Worm (Caenorhabditis elegans): Measurements from ENCODE around the gene mak-1.

Gene mak-1

DNA sequence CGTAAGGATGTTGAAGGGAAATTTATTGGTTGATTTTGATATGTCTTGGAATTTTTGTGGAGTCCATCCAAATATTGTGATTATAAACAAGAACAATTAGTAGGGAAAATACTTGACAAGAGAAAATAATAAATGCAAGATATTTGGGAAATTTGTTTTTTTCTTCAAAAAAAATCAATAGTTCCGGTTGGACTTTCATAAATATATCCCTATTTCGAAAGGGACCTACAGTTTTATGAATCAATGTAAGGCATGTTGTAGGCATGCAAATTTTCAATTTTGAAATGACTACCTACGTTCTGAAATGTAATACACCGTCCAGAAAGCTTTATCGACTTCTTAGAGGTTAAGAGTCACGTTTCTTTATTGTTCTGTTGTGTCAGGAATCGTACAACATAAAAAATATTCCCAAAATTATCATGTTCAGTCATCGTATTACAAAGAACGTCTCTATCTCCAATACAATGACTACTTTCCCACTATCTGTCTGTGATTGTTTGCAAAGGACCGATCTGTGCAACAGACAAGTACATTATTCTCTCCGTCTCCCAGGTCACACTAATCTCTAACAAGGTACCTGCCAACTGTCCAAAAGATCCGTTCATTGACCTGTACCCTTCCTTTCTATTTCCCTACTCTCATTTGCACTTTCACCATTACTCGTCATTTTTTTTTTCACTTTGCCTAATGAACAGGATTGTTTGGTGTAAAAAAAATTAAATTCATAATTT is 46.1 kb downstream of the mak-1 start, which contains the start of gene F07H5.13:
F07H5.13 (plus strand) TSS at position 730 of the 731 bp plus-strand sequence.
- TF ChIP-seq snpc-1.3 (tag; optimal IDR thresholded peaks at IDR 0.05; ENCODE audit: insufficient read depth) (no peak), nfyb-1 (GFP tag; IDR thresholded peaks at IDR 0.05) (peak; percentile 55), athp-1 (tag; optimal IDR thresholded peaks at IDR 0.05) (no peak), ztf-3 (GFP tag; optimal IDR thresholded peaks at IDR 0.05) (peak; percentile 11), T26A5.8 (tag; optimal IDR thresholded peaks at IDR 0.05) (no peak), mes-4 (tag; optimal IDR thresholded peaks at IDR 0.05) (no peak), ztf-22 (GFP tag; optimal IDR thresholded peaks at IDR 0.05) (peak; percentile 20), rcor-1 (GFP tag; IDR thresholded peaks at IDR 0.05) (peak; percentile 21; the same call in 1 of the 2 replicates), somi-1 (GFP tag; optimal IDR thresholded peaks at IDR 0.05) (peak; percentile 43), ekl-4 (GFP tag; IDR thresholded peaks at IDR 0.05) (0 out of 2 replicates have a peak, but pooled peaks have one; percentile 34), ztf-6 (GFP tag; IDR thresholded peaks at IDR 0.05) (no peak), lin-35 (GFP tag; optimal IDR thresholded peaks at IDR 0.05) (peak in 1 of 3 experiments; percentile 50), ztf-26 (tag; optimal IDR thresholded peaks at IDR 0.05) (peak; percentile 41), F55B11.4 (tag; optimal IDR thresholded peaks at IDR 0.05; ENCODE audit: borderline replicate concordance, insufficient read depth) (no peak), ceh-40 (GFP tag; IDR thresholded peaks at IDR 0.05) (no peak), attf-6 (GFP tag; IDR thresholded peaks at IDR 0.05) (no peak), hsf-1 (GFP tag; IDR thresholded peaks at IDR 0.05) (no peak), F52B5.7 (tag; optimal IDR thresholded peaks at IDR 0.05) (peak; percentile 5), nhr-179 (tag; optimal IDR thresholded peaks at IDR 0.05) (no peak), F49E8.2 (tag; optimal IDR thresholded peaks at IDR 0.05; ENCODE audit: insufficient read depth) (no peak), nhr-80 (tag; optimal IDR thresholded peaks at IDR 0.05) (no peak), Y53F4B.3 (GFP tag; IDR thresholded peaks at IDR 0.05) (no peak), pbrm-1 (GFP tag; IDR thresholded peaks at IDR 0.05) (peak; percentile 43; the same call in 1 of the 2 replicates), ama-1 (optimal IDR thresholded peaks at IDR 0.05) (peak; percentile 74), ama-1 (GFP tag; optimal IDR thresholded peaks at IDR 0.05) (no peak), chd-7 (tag; optimal IDR thresholded peaks at IDR 0.05) (peak; percentile 60), F39B2.1 (GFP tag; IDR thresholded peaks at IDR 0.05) (no peak), die-1 (tag; optimal IDR thresholded peaks at IDR 0.05) (no peak), madf-8 (GFP tag; conservative IDR thresholded peaks at IDR 0.05) (no peak), madf-10 (tag; optimal IDR thresholded peaks at IDR 0.05) (peak; percentile 33), egl-18 (GFP tag; IDR thresholded peaks at IDR 0.05) (no peak), F57C9.4 (tag; optimal IDR thresholded peaks at IDR 0.05) (no peak), snpc-4 (GFP tag; optimal IDR thresholded peaks at IDR 0.05) (peak; percentile 13), snpc-4 (tag; optimal IDR thresholded peaks at IDR 0.05) (peak in 1 of 4 experiments; percentile 21), Y95B8A.8 (GFP tag; IDR thresholded peaks at IDR 0.05) (no peak), K12H6.12 (tag; optimal IDR thresholded peaks at IDR 0.05) (no peak), lin-40 (tag; optimal IDR thresholded peaks at IDR 0.05) (peak; percentile 57), C06A6.2 (GFP tag; conservative IDR thresholded peaks at IDR 0.05) (no peak), zim-3 (tag; optimal IDR thresholded peaks at IDR 0.05) (peak; percentile 15), C17E4.6 (GFP tag; IDR thresholded peaks at IDR 0.05) (no peak), Y53G8AR.9 (GFP tag; conservative IDR thresholded peaks at IDR 0.05) (peak; percentile 81), tlf-1 (GFP tag; optimal IDR thresholded peaks at IDR 0.05) (peak; percentile 22), repo-1 (tag; optimal IDR thresholded peaks at IDR 0.05) (peak; percentile 88), lsl-1 (GFP tag; optimal IDR thresholded peaks at IDR 0.05) (no peak), tbp1 (GFP tag; optimal IDR thresholded peaks at IDR 0.05) (peak; percentile 0), sea-2 (GFP tag; IDR thresholded peaks at IDR 0.05) (no peak), atf-7 (tag; optimal IDR thresholded peaks at IDR 0.05) (peak; percentile 41), hmg-20 (GFP tag; IDR thresholded peaks at IDR 0.05) (no peak)
